Worm (Caenorhabditis elegans) whole organism, L4/young adult: ENCODE results near the gene tsp-8.

Experiments used
- W03F9.2 ChIP-seq: fragments of 150-350 bp; optimal IDR thresholded peaks from 2 replicates; lab custom pipeline; 2014; ENCODE audit warnings: missing biosample characterization, missing genetic modification characterization
- dao-5 ChIP-seq: sonication (generic microtip); optimal IDR thresholded peaks from 2 replicates; lab custom pipeline; 2016; ENCODE audit warnings: missing genotype, missing genetic modification characterization, moderate library complexity, missing compliant biosample characterization
- him-1 ChIP-seq: sonication (generic microtip); optimal IDR thresholded peaks from 2 replicates; lab custom pipeline; 2016; ENCODE audit warnings: missing genotype, missing genetic modification reagents, missing genetic modification characterization, missing compliant biosample characterization

Gene tsp-8

DNA sequence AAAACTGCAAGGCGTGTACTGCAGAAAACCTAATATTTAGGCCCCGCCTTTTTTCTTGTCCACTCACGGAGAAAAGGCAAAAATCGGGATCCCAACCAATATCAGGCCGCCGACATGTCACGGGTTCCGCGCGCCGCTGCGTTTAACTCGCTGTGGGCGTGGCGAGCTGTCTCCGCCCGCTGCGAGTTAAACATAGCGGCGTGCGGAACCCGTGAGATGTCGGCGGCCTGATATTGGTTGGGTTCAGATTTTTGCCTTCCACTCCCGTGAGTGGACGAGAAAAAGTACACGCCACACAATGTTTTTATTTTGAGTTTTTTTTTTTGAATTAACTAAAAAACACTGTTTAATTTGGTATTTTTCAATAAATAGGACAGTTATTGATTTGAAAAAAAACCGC is 13.8 kb downstream of the tsp-8 start:
- no peak for TF ChIP-seq W03F9.2 (tag; lab: Kevin White, UChicago)

DNA sequence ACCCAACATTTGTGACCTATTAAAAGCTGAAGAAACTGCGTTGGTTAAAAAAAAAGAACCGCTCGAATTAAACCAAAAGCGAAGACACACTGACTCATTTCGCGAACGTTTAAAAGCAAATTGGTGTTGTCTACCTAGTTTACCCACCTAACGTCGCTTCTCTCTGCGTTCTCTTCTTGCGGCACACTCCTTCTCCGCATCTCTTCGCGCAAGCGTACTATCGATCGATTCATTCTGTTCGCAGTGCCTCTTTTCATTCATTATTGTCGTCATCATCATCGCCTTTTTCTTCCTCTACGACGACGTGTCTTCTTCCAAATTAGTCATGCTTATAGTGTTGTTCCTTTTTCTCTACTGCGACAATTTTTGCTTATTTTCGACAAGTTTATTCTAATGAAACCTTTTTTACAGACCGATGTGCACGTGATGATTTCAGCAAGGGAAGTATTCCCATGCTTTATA is 18.1 kb downstream of the tsp-8 start, which contains the start of gene atrn-1:
atrn-1 (plus strand) TSS at position 412 of the 462 bp plus-strand sequence.
- TF ChIP-seq W03F9.2 (tag; lab: Kevin White, UChicago), result no peak
- TF ChIP-seq him-1 (tag; lab: Kevin White, UChicago), result no peak
- TF ChIP-seq dao-5, result no peak

DNA sequence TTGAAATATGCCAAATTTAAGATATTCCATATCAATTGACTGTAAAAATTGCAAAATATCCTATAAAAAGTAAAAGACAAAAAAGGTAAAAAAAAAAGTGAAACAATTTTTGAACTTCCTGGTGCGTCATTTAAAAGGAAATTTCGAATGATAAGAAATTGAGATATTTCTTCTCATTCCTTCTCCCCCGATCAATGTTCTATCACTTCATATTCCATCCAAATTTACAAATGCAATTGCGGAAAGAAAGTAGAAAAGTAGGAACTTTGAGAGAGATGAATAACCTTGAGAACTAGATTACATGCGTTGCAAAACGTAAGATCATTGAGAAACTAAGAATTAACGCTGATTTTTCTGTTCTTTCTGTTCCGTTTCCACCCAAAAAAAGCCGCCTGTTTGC is 19.7 kb downstream of the tsp-8 start:
- no peak for TF ChIP-seq him-1 (tag; lab: Kevin White, UChicago)
- TF ChIP-seq dao-5, result no peak
- no peak for TF ChIP-seq W03F9.2 (tag; lab: Kevin White, UChicago)

DNA sequence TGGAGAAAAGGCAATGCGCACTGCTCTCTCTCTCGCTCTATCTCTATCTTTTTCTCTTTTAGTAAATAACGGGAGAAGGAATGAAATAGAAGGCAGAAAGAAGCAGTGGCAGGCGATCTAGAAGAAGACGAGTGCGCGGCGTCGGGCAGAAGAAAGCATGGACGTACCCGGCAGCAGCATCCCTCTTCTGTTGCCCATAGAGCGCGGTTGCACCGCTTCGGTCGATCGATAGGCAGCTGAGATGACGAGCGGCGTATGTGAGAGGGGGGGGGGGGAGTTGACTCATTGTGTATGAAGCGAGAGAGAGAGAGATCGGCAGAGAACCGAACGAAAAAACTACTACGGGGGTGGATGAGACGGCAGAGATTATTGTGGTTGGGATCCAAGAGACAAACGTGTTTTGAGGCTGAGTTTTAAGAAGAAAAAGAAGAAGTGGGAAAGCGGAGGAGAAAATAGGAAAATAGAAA is 21.1 kb downstream of the tsp-8 start:
- peak; percentile 93 for TF ChIP-seq him-1 (tag; lab: Kevin White, UChicago)
- peak; percentile 30 for TF ChIP-seq dao-5
- TF ChIP-seq W03F9.2 (tag; lab: Kevin White, UChicago), result peak; percentile 68

DNA sequence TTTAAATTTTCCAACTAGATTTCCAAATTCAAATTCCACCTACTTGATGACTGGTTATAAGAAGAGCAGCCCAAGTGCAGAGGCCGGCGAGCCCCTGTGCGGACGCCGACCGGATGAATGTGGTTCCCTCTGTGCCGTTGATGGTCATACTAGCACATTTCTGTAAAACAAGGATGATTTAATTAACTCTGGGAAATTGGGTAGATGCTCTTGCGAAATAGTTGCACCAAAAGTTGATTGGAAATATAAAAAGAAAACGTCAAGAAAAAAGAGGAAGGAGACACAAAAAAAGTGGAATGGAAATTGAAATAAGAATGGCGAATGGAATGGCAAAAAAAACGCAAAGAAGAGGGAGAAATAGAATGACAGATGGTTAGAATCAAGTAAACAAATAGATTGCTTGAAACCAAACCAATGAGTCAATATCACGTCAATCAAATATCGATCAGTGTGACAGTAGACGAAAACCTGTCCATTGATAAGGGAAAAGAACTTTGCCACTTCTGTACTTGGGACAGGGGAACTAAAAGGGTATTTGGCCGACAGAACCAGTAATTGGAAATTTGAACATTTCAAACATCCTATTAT is 22.5 kb downstream of the tsp-8 start, which contains the start of gene tmem-184:
tmem-184 (minus strand) TSS at position 164 of the 588 bp plus-strand sequence.
- TF ChIP-seq dao-5 (no peak), W03F9.2 (tag; lab: Kevin White, UChicago) (peak; percentile 49)

DNA sequence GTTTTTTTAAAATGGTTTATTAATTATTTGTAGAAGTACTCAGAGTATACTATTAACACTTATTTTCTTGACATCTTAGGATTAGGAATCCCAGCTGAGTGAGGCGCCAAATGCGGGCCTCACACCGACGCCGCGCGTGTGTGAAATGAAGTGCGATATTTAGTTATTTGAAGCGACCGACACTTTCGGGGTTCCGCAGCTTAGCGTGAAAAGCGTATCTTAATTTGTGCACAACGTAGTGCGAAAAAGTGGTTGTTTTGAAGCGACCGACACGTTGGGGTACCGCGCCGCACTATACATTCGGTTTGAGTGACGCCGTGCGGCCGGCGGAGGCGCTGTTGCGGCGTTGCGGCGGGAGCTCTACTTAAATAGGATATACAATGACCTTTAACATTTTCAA is 24.4 kb downstream of the tsp-8 start:
- no peak for TF ChIP-seq dao-5
- TF ChIP-seq him-1 (tag; lab: Kevin White, UChicago), result no peak
- no peak for TF ChIP-seq W03F9.2 (tag; lab: Kevin White, UChicago)

DNA sequence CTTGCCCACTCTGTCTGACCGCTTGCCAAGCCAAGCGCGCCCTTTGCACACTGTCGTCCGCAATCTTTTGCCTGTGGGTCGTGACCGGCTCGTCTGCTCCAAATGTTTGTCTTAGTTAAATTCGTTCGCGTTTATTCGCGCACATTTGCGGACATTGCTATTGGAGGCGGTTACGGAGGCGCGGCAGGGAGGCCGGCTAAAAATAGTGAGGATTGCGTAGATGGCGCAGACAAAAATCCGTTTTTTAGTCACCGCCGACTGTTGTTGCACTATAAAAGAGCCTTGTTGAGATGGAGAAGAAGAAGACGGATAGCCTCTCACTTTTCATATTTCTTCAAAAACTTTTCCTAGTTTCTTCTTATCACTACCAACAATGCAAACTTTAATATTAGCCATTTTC is 27.8 kb downstream of the tsp-8 start, which contains the start of gene F40E10.5:
F40E10.5 (plus strand) TSS at position 301 of the 400 bp plus-strand sequence.
- no peak for TF ChIP-seq dao-5
- no peak for TF ChIP-seq W03F9.2 (tag; lab: Kevin White, UChicago)
- no peak for TF ChIP-seq him-1 (tag; lab: Kevin White, UChicago)

DNA sequence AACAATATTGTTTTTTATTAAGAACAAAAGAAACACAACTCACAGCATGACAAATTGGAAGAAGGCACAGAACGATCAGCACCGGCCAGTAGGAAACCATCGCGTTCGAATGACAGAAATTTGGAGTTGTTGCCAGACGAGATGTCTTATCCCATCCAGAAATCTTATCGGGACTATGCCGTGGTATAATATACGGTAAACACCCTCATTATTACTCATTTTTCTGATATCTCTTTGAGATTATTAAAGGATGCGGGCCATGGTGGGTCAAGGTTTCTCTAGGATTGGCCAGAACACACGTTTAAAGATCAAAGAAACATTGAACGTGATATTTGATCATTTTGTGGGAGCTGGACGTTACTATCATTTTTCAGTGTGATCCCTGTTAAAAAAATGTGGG is 29.4 kb downstream of the tsp-8 start, which contains the start of gene hch-1:
hch-1 (minus strand) TSS at position 112 of the 400 bp plus-strand sequence.
- TF ChIP-seq dao-5 (no peak), W03F9.2 (tag; lab: Kevin White, UChicago) (no peak), him-1 (tag; lab: Kevin White, UChicago) (no peak)

DNA sequence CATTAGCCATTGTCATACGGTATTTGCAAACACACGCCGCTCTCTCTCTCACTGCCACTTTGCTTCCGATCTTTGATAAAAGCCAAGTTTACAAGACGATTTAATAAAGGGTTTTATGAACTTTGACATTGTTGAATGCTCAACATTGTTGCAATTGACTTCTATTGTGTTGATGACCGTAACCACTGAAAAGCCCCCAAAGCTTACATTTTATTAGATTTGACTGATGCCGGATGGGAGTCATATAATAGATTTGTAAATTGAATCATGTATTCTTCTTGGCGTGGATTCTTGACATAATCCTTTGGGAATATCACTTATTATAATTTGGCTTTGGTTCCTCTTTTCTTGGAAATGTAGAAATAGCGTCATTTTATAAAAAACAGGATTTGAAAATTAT is 33.4 kb downstream of the tsp-8 start:
- TF ChIP-seq W03F9.2 (tag; lab: Kevin White, UChicago) (no peak), him-1 (tag; lab: Kevin White, UChicago) (no peak), dao-5 (no peak)

DNA sequence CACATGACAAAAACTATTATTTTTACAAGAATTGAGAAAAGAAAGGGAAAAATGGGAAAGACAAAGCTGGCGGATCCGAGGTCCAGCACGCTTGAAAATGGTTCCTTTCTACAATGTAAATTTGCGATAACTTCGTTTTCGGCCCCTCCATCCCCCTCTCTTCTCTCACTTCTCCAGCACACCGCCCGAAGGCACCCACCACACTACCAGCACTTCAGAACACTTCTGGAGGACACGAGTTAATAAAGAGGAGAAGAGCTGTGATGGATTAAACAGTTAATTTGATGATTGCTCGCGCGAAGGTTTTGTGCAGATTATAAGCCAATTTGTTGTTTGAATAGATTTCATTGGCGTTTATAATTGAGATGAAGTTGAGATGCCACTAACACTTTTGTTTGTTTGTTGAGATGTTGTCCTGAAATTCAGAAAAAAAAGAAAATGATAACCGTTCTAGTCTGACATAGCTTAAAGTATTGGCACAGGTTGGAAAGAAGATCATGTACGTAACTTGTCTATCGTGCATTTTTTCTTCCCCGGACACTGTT is 34.6 kb downstream of the tsp-8 start:
- no peak for TF ChIP-seq him-1 (tag; lab: Kevin White, UChicago)

DNA sequence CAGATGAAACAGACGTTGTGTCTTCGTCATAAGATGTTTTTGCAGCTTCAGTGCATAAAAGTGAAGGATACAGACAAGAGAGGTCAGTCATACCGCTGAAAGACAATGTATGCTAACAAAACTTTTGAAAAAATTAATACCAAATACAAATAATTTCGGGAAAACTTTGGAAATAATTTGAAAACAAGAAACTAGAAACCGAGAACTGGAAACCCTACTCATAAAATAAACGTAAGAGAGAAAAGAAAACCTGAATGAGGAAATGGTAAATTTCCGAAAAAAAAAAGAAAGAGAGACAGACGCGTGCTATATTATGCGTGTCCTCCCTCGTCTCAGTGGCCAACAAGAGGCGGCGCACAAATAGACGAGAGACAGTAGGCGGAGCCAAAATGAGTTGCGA is 36.4 kb downstream of the tsp-8 start, which contains the start of gene sox-3:
sox-3 (minus strand) TSS at position 101 of the 400 bp plus-strand sequence.
- TF ChIP-seq dao-5, result no peak
- TF ChIP-seq him-1 (tag; lab: Kevin White, UChicago), result no peak
- TF ChIP-seq W03F9.2 (tag; lab: Kevin White, UChicago), result no peak

DNA sequence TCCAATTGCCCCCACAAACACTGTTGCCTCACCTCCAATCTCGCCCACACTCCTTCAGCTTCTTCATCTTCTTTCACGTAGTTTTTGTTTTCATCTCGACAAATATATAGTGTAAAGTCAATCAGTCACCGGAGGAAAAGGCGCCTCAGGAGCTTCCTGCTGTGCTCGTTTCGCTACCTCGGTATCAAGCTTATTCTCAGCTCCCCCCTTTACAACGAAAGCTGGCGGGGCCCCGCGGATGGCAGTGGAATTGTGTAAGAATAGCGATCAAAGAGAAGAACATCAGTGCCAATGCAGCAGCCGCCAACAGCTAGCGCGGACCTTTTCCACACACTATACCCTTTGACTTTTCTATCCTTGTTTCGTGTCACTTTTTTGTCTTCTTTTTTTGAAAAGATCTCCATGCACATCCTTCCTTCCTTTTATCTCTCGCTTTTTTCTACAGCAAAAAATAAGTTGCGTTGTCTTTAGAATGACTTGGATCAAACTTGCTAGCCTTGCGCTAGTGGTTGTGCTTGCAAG is 44.8 kb downstream of the tsp-8 start, which contains the start of gene csq-1:
csq-1 (plus strand) TSS at position 472 of the 522 bp plus-strand sequence.
- TF ChIP-seq dao-5 (no peak), him-1 (tag; lab: Kevin White, UChicago) (no peak), W03F9.2 (tag; lab: Kevin White, UChicago) (no peak)

DNA sequence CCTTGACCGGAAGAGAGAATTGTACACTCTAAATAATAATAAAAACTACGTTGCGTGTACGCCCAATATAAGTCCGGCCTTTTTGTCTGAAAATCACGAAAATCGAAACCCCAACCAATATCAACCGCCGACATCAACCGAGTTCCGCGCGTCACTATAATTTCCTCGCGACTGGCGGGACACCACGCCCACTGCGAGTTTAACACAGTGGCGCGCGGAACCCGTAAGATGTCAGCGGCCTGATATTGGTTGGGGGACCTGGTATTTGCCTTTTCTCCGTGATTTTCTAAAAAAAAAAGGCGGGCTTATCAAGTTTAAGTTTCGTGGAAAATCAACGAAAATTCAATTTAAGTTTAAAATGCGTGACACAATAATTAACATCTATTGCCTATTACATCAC is 48.8 kb downstream of the tsp-8 start:
- TF ChIP-seq him-1 (tag; lab: Kevin White, UChicago) (no peak), W03F9.2 (tag; lab: Kevin White, UChicago) (no peak), dao-5 (no peak)

DNA sequence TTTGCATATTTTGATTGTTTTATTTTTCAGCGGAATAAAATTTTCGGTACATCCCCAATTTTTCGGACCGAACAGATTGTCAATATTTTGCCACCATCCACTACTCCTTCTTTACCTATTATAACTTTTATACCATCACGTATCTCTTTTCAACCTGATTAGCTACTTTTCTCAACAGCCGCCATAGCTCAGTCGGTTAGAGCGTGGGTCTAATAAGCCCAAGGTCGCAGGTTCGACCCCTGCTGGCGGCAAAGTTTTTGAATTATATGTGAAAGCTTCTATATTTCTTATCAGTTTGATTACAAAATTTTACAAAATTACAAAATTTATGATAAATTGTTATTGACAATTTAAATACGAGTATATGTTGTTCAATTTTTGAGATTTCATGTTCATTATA is 50.3 kb downstream of the tsp-8 start:
- no peak for TF ChIP-seq W03F9.2 (tag; lab: Kevin White, UChicago)
- TF ChIP-seq him-1 (tag; lab: Kevin White, UChicago), result no peak
- TF ChIP-seq dao-5, result no peak
